Fruit fly (Drosophila melanogaster) whole organism, adult: Measurements from ENCODE around the gene Hers.

Experiments used
- CG12768 ChIP-seq: fragments of 200-800 bp; sonication (Bioruptor generic); optimal IDR thresholded peaks from 2 replicates; lab custom pipeline; 2017; ENCODE audit warnings: missing biosample characterization, missing genetic modification characterization, mild to moderate bottlenecking, moderate library complexity, missing genetic modification reagents
- CG33017 ChIP-seq: fragments of 200-800 bp; sonication (Bioruptor generic); optimal IDR thresholded peaks from 2 replicates; lab custom pipeline; 2018; ENCODE audit warnings: missing biosample characterization, mild to moderate bottlenecking, missing genetic modification characterization, moderate library complexity
- CG5204 ChIP-seq: fragments of 200-800 bp; sonication (Bioruptor generic); optimal IDR thresholded peaks from 2 replicates; lab custom pipeline; 2016; ENCODE audit warnings: missing biosample characterization, missing genetic modification characterization
- CG7045 ChIP-seq: fragments of 200-800 bp; sonication (Bioruptor generic); optimal IDR thresholded peaks from 2 replicates; lab custom pipeline; 2017; ENCODE audit warnings: missing biosample characterization, mild to moderate bottlenecking, missing genetic modification characterization
- Crg-1 ChIP-seq: fragments of 200-800 bp; sonication (Bioruptor generic); optimal IDR thresholded peaks from 2 replicates; lab custom pipeline; 2016; ENCODE audit warnings: missing biosample characterization, missing genetic modification characterization
- Hr96 ChIP-seq: fragments of 200-800 bp; sonication (Bioruptor generic); optimal IDR thresholded peaks from 2 replicates; lab custom pipeline; 2016; ENCODE audit warnings: missing biosample characterization, missing genetic modification characterization
- cic ChIP-seq: fragments of 200-800 bp; sonication (Bioruptor generic); optimal IDR thresholded peaks from 2 replicates; lab custom pipeline; 2017; ENCODE audit warnings: missing biosample characterization, mild to moderate bottlenecking, missing genetic modification characterization, moderate library complexity
- toe ChIP-seq: fragments of 200-800 bp; sonication (Bioruptor generic); optimal IDR thresholded peaks from 2 replicates; lab custom pipeline; 2016; ENCODE audit warnings: missing biosample characterization, missing genetic modification characterization

dm6 chrX:19818617-19819016 lies 47.3 kb upstream of the Hers start:
- no peak for TF ChIP-seq CG5204
- TF ChIP-seq toe (GFP tag; lab: Kevin White, UChicago), result no peak
- no peak for TF ChIP-seq CG7045
- TF ChIP-seq CG33017 (tag; lab: Kevin White, UChicago), result no peak
- no peak for TF ChIP-seq cic (GFP tag; lab: Kevin White, UChicago)
- TF ChIP-seq Crg-1 (GFP tag; lab: Kevin White, UChicago), result no peak
- no peak for TF ChIP-seq Hr96 (GFP tag; lab: Kevin White, UChicago)
- TF ChIP-seq CG12768 (GFP tag; lab: Kevin White, UChicago), result no peak
